Fruit fly (Drosophila melanogaster): Measurements from ENCODE around the gene CG10616.

Gene CG10616

DNA sequence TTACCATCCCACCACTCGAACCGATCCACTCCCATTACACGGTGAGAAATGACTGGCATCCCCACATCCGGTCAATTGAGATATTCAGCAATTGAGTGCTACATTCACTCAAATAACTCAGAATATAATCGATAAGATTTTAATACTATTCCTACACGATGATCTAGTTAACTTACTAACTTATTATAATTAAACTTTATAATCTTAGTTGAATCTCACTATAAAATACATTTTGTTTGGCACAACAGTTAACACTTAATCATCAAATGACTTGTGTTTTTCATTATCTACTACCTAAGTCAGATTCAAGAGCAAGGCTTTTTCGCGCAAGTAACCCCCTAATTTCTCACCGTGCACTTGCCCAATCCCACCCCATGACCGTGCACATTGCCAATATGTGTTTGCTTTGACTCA lies 23.8 kb downstream of the CG10616 start (continued):
- no peak for TF ChIP-seq pfk (GFP tag; optimal IDR thresholded peaks at IDR 0.05)
- no peak for TF ChIP-seq ro (GFP tag; IDR thresholded peaks at IDR 0.05)
- no peak for TF ChIP-seq CG13894 (tag; optimal IDR thresholded peaks at IDR 0.05)
- no peak for TF ChIP-seq CG31224 (GFP tag; IDR thresholded peaks at IDR 0.05)
- TF ChIP-seq CG8359 (GFP tag; optimal IDR thresholded peaks at IDR 0.05; ENCODE audit: borderline replicate concordance): no peak
- no peak for TF ChIP-seq CG13624 (GFP tag; optimal IDR thresholded peaks at IDR 0.05)
- no peak for TF ChIP-seq dm (GFP tag; optimal IDR thresholded peaks at IDR 0.05)
- no peak for TF ChIP-seq CG5953 (GFP tag; IDR thresholded peaks at IDR 0.05)
- no peak for TF ChIP-seq CG17912 (GFP tag; optimal IDR thresholded peaks at IDR 0.05)
- no peak for TF ChIP-seq Hmx (GFP tag; optimal IDR thresholded peaks at IDR 0.05)
- no peak for TF ChIP-seq Side (GFP tag; optimal IDR thresholded peaks at IDR 0.05)
- TF ChIP-seq MTF-1 (GFP tag; optimal IDR thresholded peaks at IDR 0.05; ENCODE audit: borderline replicate concordance): no peak
- peak; percentile 43 for TF ChIP-seq Oli (tag; optimal IDR thresholded peaks at IDR 0.05)
- TF ChIP-seq sqz (GFP tag; optimal IDR thresholded peaks at IDR 0.05): no peak
- no peak for TF ChIP-seq stwl (tag; optimal IDR thresholded peaks at IDR 0.05)
- TF ChIP-seq Ets65A (GFP tag): peak; percentile 11
- peak; percentile 42; the same call in 2 of the 3 replicates for TF ChIP-seq row (GFP tag; IDR thresholded peaks at IDR 0.05)
- TF ChIP-seq p53 (GFP tag; optimal IDR thresholded peaks at IDR 0.05): no peak
- TF ChIP-seq inv (GFP tag; IDR thresholded peaks at IDR 0.05; ENCODE audit: partially characterized antibody): no peak
- no peak for TF ChIP-seq ranshi (GFP tag; IDR thresholded peaks at IDR 0.05)
- no peak for TF ChIP-seq Nf-YA (GFP tag; IDR thresholded peaks at IDR 0.05)

- TF ChIP-seq CG17328 (GFP tag; IDR thresholded peaks at IDR 0.05) (no peak), gem (tag; optimal IDR thresholded peaks at IDR 0.05) (peak; percentile 7), CG13287 (GFP tag; IDR thresholded peaks at IDR 0.05; ENCODE audit: partially characterized antibody) (peak; percentile 30; the same call in 1 of the 2 replicates), CG33213 (GFP tag; optimal IDR thresholded peaks at IDR 0.05) (no peak), CG13894 (tag; optimal IDR thresholded peaks at IDR 0.05) (peak; percentile 22), Blimp-1 (GFP tag; optimal IDR thresholded peaks at IDR 0.05) (peak; percentile 48), CG14860 (GFP tag; IDR thresholded peaks at IDR 0.05; ENCODE audit: partially characterized antibody) (no peak), Scr (GFP tag; IDR thresholded peaks at IDR 0.05; ENCODE audit: partially characterized antibody) (peak; percentile 29; the same call in 1 of the 2 replicates), Jarid2 (GFP tag; optimal IDR thresholded peaks at IDR 0.05) (peak; percentile 57), otp (GFP tag; IDR thresholded peaks at IDR 0.05) (0 out of 3 replicates have a peak, but pooled peaks have one; percentile 21), chm (GFP tag; IDR thresholded peaks at IDR 0.05) (peak; percentile 55; the same call in 1 of the 2 replicates), sr (GFP tag; IDR thresholded peaks at IDR 0.05) (peak; percentile 38; the same call in 1 of the 3 replicates), CG3407 (GFP tag; optimal IDR thresholded peaks at IDR 0.05) (no peak), Trl (optimal IDR thresholded peaks at IDR 0.05) (peak in 1 of 2 experiments; percentile 28), Trl (GFP tag; optimal IDR thresholded peaks at IDR 0.05) (no peak), CG34376 (GFP tag; optimal IDR thresholded peaks at IDR 0.05) (no peak), Pdp1 (GFP tag; optimal IDR thresholded peaks at IDR 0.05) (peak in 1 of 2 experiments; percentile 92), Sox102F (GFP tag; optimal IDR thresholded peaks at IDR 0.05) (peak; percentile 4), Nf-YC (tag; optimal IDR thresholded peaks at IDR 0.05) (peak; percentile 8), luna (GFP tag; optimal IDR thresholded peaks at IDR 0.05) (no peak), Bgb (GFP tag; IDR thresholded peaks at IDR 0.05; ENCODE audit: partially characterized antibody) (peak; percentile 50; the same call in 1 of the 2 replicates), Med (GFP tag) (peak; percentile 81), CG11504 (tag; optimal IDR thresholded peaks at IDR 0.05) (peak; percentile 16), Oaz (GFP tag; IDR thresholded peaks at IDR 0.05) (no peak), CG14441 (GFP tag; IDR thresholded peaks at IDR 0.05) (peak; percentile 25; the same call in 1 of the 2 replicates), sim (GFP tag; IDR thresholded peaks at IDR 0.05) (0 out of 2 replicates have a peak, but pooled peaks have one; percentile 32), Rfx (GFP tag; IDR thresholded peaks at IDR 0.05) (0 out of 2 replicates have a peak, but pooled peaks have one; percentile 16), vvl (GFP tag; IDR thresholded peaks at IDR 0.05) (peak; percentile 25; the same call in 1 of the 2 replicates)
Measured at dm6 chr3L:12496428-12497344, 25.2 kb downstream of the CG10616 start, which contains the start of gene CG10657. TSS of gene CG10657 (minus strand) at chr3L:12497216.
